Fruit fly (Drosophila melanogaster) whole organism, embryonic: ENCODE measurements around the gene RapGAP1.

Source experiments
- CG15011 ChIP-seq: fragments of 200-800 bp; sonication (Bioruptor generic); optimal IDR thresholded peaks from 3 replicates; lab custom pipeline; 2018; ENCODE audit warnings: missing biosample characterization, mild to moderate bottlenecking, missing genetic modification characterization
- CG17385 ChIP-seq: fragments of 200-800 bp; sonication (Bioruptor generic); optimal IDR thresholded peaks from 3 replicates; lab custom pipeline; 2018; ENCODE audit warnings: missing biosample characterization, mild to moderate bottlenecking, missing genetic modification characterization
- CG6254 ChIP-seq: fragments of 200-800 bp; sonication (Bioruptor generic); optimal IDR thresholded peaks from 3 replicates; lab custom pipeline; 2017; ENCODE audit warnings: mild to moderate bottlenecking, missing biosample characterization, missing genetic modification reagents, missing genetic modification characterization
- CG8359 ChIP-seq: fragments of 200-800 bp; sonication (Bioruptor generic); optimal IDR thresholded peaks from 2 replicates; lab custom pipeline; 2017; ENCODE audit warnings: missing biosample characterization, mild to moderate bottlenecking, missing genetic modification characterization, borderline replicate concordance
- D19A ChIP-seq: fragments of 200-800 bp; optimal IDR thresholded peaks from 3 replicates; lab custom pipeline; 2019; ENCODE audit warnings: missing biosample characterization, mild to moderate bottlenecking, missing genetic modification characterization, moderate library complexity
- Spps ChIP-seq: fragments of 200-800 bp; sonication (Bioruptor generic); optimal IDR thresholded peaks from 2 replicates; lab custom pipeline; 2018; ENCODE audit warnings: missing biosample characterization, mild to moderate bottlenecking, missing genetic modification characterization
- gce ChIP-seq: fragments of 200-800 bp; sonication (Bioruptor generic); IDR thresholded peaks from 3 replicates; pipeline ENCODE4 v1.3.6; 2022; ENCODE audit warnings: missing biosample characterization, missing genetic modification characterization
- odd ChIP-seq: fragments of 200-800 bp; sonication (Bioruptor generic); optimal IDR thresholded peaks from 2 replicates; lab custom pipeline; 2017; ENCODE audit warnings: missing biosample characterization, mild to moderate bottlenecking, missing genetic modification characterization
- vfl ChIP-seq: fragments of 200-800 bp; sonication (Bioruptor generic); optimal IDR thresholded peaks from 2 replicates; lab custom pipeline; 2016; ENCODE audit warnings: missing biosample characterization, missing genetic modification characterization

DNA sequence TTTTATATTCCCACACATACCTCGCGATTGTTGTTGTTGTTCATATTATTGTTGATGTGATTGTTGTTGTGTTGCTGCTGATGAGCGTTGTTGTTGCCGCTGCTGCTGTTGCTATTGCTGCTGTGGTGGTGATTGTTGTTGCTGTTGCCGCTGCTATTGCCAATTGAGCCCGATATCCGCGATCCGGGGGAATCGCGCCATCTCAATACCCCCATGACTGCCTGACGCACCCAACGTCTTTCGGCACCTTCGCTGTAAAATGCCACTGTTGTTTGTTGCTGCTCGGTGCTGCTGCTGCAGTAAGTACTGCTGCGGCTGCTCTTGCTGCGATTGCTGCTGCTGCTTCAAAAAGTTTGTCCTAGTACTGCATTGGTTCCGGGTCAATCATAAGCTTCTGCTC is 49.6 kb downstream of the RapGAP1 start:
- TF ChIP-seq CG17385 (no peak), odd (no peak), gce (GFP tag; lab: Robert Waterston, UW) (no peak), CG15011 (GFP tag; lab: Kevin White, UChicago) (no peak), D19A (tag; lab: Kevin White, UChicago) (no peak), CG6254 (no peak), Spps (tag; lab: Kevin White, UChicago) (no peak), vfl (GFP tag; lab: Kevin White, UChicago) (no peak), CG8359 (GFP tag; lab: Kevin White, UChicago) (no peak)
